Worm (Caenorhabditis elegans): ENCODE results near the gene F09E5.3.

Gene F09E5.3

ce11 chrII:5418317-5418716 lies 44.5 kb downstream of the F09E5.3 start:
- TF ChIP-seq F49E8.2 (tag; optimal IDR thresholded peaks at IDR 0.05; ENCODE audit: insufficient read depth) = no peak

ce11 chrII:5418929-5419328 lies 45.1 kb downstream of the F09E5.3 start, which contains the start of gene EEED8.15:
Gene EEED8.15, plus strand, starts transcription at chrII:5419229.
- no peak for TF ChIP-seq let-607 (tag; optimal IDR thresholded peaks at IDR 0.05)
- TF ChIP-seq F57A8.1 (GFP tag; optimal IDR thresholded peaks at IDR 0.05) = no peak
- no peak for TF ChIP-seq unc-62 (GFP tag; optimal IDR thresholded peaks at IDR 0.05)
- no peak for TF ChIP-seq tbx-9 (tag; optimal IDR thresholded peaks at IDR 0.05; ENCODE audit: borderline replicate concordance)
- TF ChIP-seq Y53F4B.3 (GFP tag; IDR thresholded peaks at IDR 0.05) = no peak
- no peak for TF ChIP-seq C17E4.6 (GFP tag; IDR thresholded peaks at IDR 0.05)
- no peak for TF ChIP-seq F37B4.10 (GFP tag; IDR thresholded peaks at IDR 0.05)
- TF ChIP-seq efl-1 (GFP tag; optimal IDR thresholded peaks at IDR 0.05) = no peak
- no peak for TF ChIP-seq F23B12.7 (tag; optimal IDR thresholded peaks at IDR 0.05; ENCODE audit: insufficient read depth)
- no peak for TF ChIP-seq attf-5 (GFP tag; optimal IDR thresholded peaks at IDR 0.05)
- no peak for TF ChIP-seq pha-4 (tag; optimal IDR thresholded peaks at IDR 0.05)
- no peak for TF ChIP-seq rcor-1 (GFP tag; IDR thresholded peaks at IDR 0.05)
- TF ChIP-seq lsy-27 (tag; optimal IDR thresholded peaks at IDR 0.05; ENCODE audit: borderline replicate concordance, insufficient read depth) = no peak
- no peak for TF ChIP-seq T07F8.4 (tag; optimal IDR thresholded peaks at IDR 0.05)
- no peak for TF ChIP-seq mxl-1 (tag; optimal IDR thresholded peaks at IDR 0.05)

ce11 chrII:5420947-5421614 lies 47.3 kb downstream of the F09E5.3 start, which contains the start of gene tofu-6:
Gene tofu-6, plus strand, starts transcription at chrII:5421248.
- no peak for TF ChIP-seq hrde-1 (tag; optimal IDR thresholded peaks at IDR 0.05; ENCODE audit: borderline replicate concordance)
- TF ChIP-seq madf-8 (GFP tag; conservative IDR thresholded peaks at IDR 0.05) = peak; percentile 99
- TF ChIP-seq Y95B8A.8 (GFP tag; IDR thresholded peaks at IDR 0.05) = peak; percentile 50; the same call in 1 of the 2 replicates
- TF ChIP-seq zfh-2 (GFP tag; conservative IDR thresholded peaks at IDR 0.05) = no peak
- TF ChIP-seq unc-130 (GFP tag; optimal IDR thresholded peaks at IDR 0.05) = no peak
- peak; percentile 24 for TF ChIP-seq snpc-1.1 (tag; optimal IDR thresholded peaks at IDR 0.05; ENCODE audit: insufficient read depth)
- TF ChIP-seq T07F8.4 (tag; optimal IDR thresholded peaks at IDR 0.05) = no peak
- 0 out of 2 replicates have a peak, but pooled peaks have one; percentile 59 for TF ChIP-seq B0019.2 (GFP tag; conservative IDR thresholded peaks at IDR 0.05)
- no peak for TF ChIP-seq ztf-26 (tag; optimal IDR thresholded peaks at IDR 0.05)
- no peak for TF ChIP-seq K12H6.12 (tag; optimal IDR thresholded peaks at IDR 0.05)
- TF ChIP-seq F22D6.2 (tag; optimal IDR thresholded peaks at IDR 0.05) = no peak
- no peak for TF ChIP-seq hlh-12 (tag; optimal IDR thresholded peaks at IDR 0.05)
- peak; percentile 94 for TF ChIP-seq xnd-1 (tag; optimal IDR thresholded peaks at IDR 0.05)
- TF ChIP-seq lir-1 (GFP tag; conservative IDR thresholded peaks at IDR 0.05) = no peak
- no peak for TF ChIP-seq cebp-1 (GFP tag; IDR thresholded peaks at IDR 0.05)
- no peak for TF ChIP-seq cebp-1 (tag; optimal IDR thresholded peaks at IDR 0.05)
- TF ChIP-seq ceh-91 (GFP tag; IDR thresholded peaks at IDR 0.05) = peak; percentile 90
- no peak for TF ChIP-seq F57A8.1 (GFP tag; optimal IDR thresholded peaks at IDR 0.05)
- no peak for TF ChIP-seq sea-2 (GFP tag; IDR thresholded peaks at IDR 0.05)
- TF ChIP-seq attf-6 (GFP tag; IDR thresholded peaks at IDR 0.05) = no peak
- TF ChIP-seq F33H1.4 (GFP tag; IDR thresholded peaks at IDR 0.05) = peak; percentile 78
- no peak for TF ChIP-seq snpc-4 (GFP tag; optimal IDR thresholded peaks at IDR 0.05)
- TF ChIP-seq snpc-4 (tag; optimal IDR thresholded peaks at IDR 0.05) = peak in 1 of 4 experiments; percentile 5
- TF ChIP-seq F39B2.1 (GFP tag; IDR thresholded peaks at IDR 0.05) = no peak
- TF ChIP-seq lin-26 (GFP tag; IDR thresholded peaks at IDR 0.05) = no peak
- TF ChIP-seq fkh-3 (tag; optimal IDR thresholded peaks at IDR 0.05) = no peak
- TF ChIP-seq madf-10 (tag; optimal IDR thresholded peaks at IDR 0.05) = no peak
- TF ChIP-seq mes-4 (tag; optimal IDR thresholded peaks at IDR 0.05) = no peak
- TF ChIP-seq ekl-4 (GFP tag; IDR thresholded peaks at IDR 0.05) = no peak
- TF ChIP-seq lin-40 (tag; optimal IDR thresholded peaks at IDR 0.05) = no peak
- TF ChIP-seq rcor-1 (GFP tag; IDR thresholded peaks at IDR 0.05) = no peak
- TF ChIP-seq dpl-1 (GFP tag; optimal IDR thresholded peaks at IDR 0.05) = peak; percentile 83

All from whole organism, young adult.